Fruit fly (Drosophila melanogaster) whole organism: Measurements from ENCODE around the gene Miga.

Experiments used
- CG8478 ChIP-seq: fragments of >200 bp; optimal IDR thresholded peaks from 2 replicates; lab custom pipeline; 2018; ENCODE audit warnings: inconsistent platforms
- Dll ChIP-seq: fragments of >200 bp; optimal IDR thresholded peaks from 2 replicates; lab custom pipeline; 2017
- EcR ChIP-seq, 2 experiments: fragments of >200 bp; optimal IDR thresholded peaks; 2 replicates each; lab custom pipeline; 2017; ENCODE audit warnings: missing biosample characterization in 2 of 2, missing genetic modification characterization in 2 of 2, missing genetic modification reagents in 2 of 2
- pan ChIP-seq: fragments of >200 bp; optimal IDR thresholded peaks from 2 replicates; lab custom pipeline; 2017
- psq ChIP-seq: fragments of >200 bp; optimal IDR thresholded peaks from 2 replicates; lab custom pipeline; 2017
- usp ChIP-seq: fragments of >200 bp; optimal IDR thresholded peaks from 2 replicates; lab custom pipeline; 2017; ENCODE audit warnings: missing biosample characterization, missing genetic modification characterization, mixed read lengths

Miga gene

DNA sequence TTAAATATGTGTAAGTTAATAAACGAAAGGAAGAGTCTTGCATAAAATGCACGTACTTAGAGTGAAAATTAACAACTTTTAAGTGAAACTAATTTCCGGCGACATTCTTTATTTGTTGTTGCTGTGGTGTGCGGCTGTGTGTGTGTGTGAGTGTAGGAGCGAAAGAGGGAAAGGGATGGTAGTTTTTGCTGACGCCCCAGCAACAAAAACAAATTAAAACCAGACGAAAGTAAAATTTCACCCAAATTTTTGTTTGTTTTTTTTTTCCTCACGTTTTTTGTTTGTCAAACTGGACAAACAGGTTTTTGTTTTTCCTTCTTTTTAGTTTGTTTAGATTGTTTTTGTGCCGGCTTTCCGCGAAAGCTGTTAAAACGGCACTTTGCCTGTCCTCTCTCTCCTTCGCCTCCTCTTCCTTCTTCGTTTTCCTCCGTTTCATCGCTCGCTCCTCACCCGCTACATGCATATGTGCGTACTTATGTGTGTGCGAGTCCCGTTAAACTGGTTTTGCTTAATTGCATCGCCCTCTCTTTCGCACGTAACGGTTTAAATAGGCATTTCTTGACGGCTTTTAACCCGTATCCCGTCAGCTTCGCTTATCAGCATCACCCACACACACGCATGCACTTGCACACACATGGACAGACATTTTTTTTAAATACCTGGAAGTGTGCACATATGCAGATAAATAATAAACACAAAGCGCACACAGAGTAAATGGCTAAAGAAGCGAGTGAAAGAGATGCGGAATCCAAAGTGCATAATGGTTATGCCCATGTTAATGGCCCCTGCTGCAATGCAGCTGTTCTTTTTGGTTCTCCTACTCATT is at the start of gene Miga:
Gene Miga (minus strand): TSS at position 536 of the 826 bp plus-strand sequence.
- TF ChIP-seq CG8478 (lab: Kevin White, UChicago) = no peak
- TF ChIP-seq pan (lab: Kevin White, UChicago) = no peak
- TF ChIP-seq EcR (GFP tag; optimal IDR thresholded peaks at IDR 0.05; lab: Kevin White, UChicago) = no peak
- no peak for TF ChIP-seq usp (GFP tag; lab: Kevin White, UChicago)
- TF ChIP-seq Dll (lab: Kevin White, UChicago) = no peak
- TF ChIP-seq psq (lab: Kevin White, UChicago) = no peak

DNA sequence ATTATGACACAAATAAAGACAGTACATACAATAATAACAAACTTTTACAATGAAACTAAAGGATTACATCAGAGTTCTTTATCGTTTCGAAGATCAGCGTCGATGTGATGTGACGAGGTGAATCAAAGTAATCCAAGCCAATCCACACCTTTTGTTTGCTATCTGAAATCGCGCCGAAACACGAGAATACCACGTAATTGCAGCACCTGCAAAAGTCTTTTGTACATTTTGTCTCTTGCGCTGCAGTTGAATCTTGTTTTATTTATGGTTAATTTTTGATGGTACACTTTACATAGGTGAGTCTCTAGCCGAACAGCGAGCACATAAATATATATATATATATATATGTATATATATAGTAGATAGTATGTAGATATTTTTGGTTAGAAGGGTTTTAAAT is 47.2 kb upstream of the Miga start:
- TF ChIP-seq EcR (GFP tag; optimal IDR thresholded peaks at IDR 0.05; lab: Kevin White, UChicago) (no peak), psq (lab: Kevin White, UChicago) (no peak), Dll (lab: Kevin White, UChicago) (no peak)

DNA sequence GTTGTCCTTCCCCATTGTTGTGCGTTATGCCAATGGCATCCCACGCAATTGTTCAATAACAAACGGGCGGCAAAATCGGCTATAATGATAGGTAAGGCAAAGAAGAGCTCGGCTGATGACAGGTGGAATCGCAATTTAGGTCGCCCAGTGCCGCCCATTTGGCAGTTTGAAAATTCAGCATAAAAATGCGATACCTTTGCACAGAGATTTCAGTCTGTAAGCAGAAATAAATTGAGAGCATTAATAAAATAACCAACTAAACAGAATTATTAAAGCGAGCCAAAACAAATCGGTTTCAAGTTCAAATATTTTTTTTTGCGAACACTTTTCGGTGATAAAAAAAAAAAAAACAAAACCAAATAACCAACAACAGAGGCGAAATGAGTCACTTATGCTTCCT is 46.1 kb upstream of the Miga start, which contains the start of gene CG33223:
Gene CG33223 (minus strand): TSS at position 215 of the 400 bp plus-strand sequence.
- TF ChIP-seq pan (lab: Kevin White, UChicago) (no peak), usp (GFP tag; lab: Kevin White, UChicago) (no peak), CG8478 (lab: Kevin White, UChicago) (no peak), Dll (lab: Kevin White, UChicago) (no peak), psq (lab: Kevin White, UChicago) (no peak), EcR (GFP tag; optimal IDR thresholded peaks at IDR 0.05; lab: Kevin White, UChicago) (no peak)

DNA sequence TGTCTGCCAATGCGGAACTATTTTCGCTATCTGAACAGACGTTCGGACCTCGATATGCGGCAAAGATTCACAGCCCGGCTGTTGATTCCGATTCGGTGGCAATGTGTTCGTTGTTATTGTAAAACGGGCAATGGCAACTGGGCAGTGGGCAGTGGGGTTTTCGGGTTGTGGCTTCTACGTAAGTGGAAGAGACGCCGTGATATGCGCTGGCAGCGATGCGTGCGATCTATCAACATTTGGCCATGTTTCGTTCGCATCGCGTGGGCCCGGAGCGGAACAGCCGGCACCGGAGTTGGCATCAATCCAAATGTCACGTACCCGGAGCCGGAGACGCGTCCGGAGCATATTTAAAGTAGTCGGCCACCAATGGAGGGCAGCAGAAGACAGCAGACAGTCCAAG is 43.8 kb upstream of the Miga start, which contains the start of gene Cp38:
Gene Cp38 (plus strand): TSS at position 376 of the 400 bp plus-strand sequence.
- TF ChIP-seq psq (lab: Kevin White, UChicago) (no peak), CG8478 (lab: Kevin White, UChicago) (no peak), pan (lab: Kevin White, UChicago) (no peak), usp (GFP tag; lab: Kevin White, UChicago) (no peak), EcR (GFP tag; optimal IDR thresholded peaks at IDR 0.05; lab: Kevin White, UChicago) (no peak), Dll (lab: Kevin White, UChicago) (no peak)

DNA sequence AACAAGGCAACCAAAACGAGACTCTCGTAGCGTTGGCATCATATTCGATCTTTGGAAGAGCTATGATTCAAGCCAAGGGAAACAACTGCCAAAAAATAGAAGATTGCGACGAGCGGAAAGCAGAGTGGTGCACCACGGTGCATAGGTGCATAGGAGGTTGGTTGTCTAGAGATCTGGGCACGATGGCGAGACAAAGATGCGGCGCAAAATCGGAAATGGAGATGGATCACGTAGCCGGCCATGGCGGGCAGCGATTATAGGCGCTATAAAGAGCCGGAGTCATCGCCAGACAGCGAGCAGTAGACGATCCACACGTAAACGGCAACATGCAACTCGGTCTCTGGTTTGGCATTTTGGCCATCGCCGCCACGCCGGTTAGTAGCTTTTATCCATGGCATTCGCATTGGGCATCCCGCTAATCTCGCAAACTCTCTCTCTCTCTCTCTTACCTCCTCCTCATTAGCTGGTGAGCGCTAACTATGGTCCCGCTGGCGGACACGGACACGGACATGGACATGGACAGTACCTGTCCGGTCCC is 41.5 kb upstream of the Miga start, which contains the start of gene Cp36:
Gene Cp36 (plus strand): TSS at position 289 of the 538 bp plus-strand sequence.
- no peak for TF ChIP-seq pan (lab: Kevin White, UChicago)
- no peak for TF ChIP-seq usp (GFP tag; lab: Kevin White, UChicago)
- no peak for TF ChIP-seq EcR (GFP tag; optimal IDR thresholded peaks at IDR 0.05; lab: Kevin White, UChicago)
- TF ChIP-seq Dll (lab: Kevin White, UChicago) = no peak
- TF ChIP-seq psq (lab: Kevin White, UChicago) = no peak
- no peak for TF ChIP-seq CG8478 (lab: Kevin White, UChicago)

DNA sequence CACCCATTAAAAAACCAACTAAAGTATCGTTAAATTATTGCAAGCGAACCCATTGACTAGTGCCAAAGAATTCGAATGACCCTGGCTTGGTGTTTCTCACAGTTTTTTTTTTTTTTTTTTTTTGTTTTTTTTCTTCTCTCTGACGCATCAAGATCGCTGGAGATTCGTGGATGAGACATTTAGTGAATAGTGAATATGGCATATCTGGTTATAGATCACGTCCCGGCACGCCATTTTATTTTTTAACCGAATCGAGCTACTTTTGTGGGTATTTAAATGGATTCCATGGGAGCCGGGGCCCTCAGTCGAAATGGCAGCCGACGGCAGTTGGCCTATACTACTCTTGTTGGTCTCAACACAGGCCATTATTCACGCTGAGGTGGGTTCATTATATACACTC is 39.2 kb upstream of the Miga start, which contains the start of gene Cp7Fc:
Gene Cp7Fc (plus strand): TSS at position 301 of the 400 bp plus-strand sequence.
- TF ChIP-seq pan (lab: Kevin White, UChicago) (no peak), psq (lab: Kevin White, UChicago) (no peak), usp (GFP tag; lab: Kevin White, UChicago) (no peak), Dll (lab: Kevin White, UChicago) (no peak), CG8478 (lab: Kevin White, UChicago) (no peak), EcR (GFP tag; optimal IDR thresholded peaks at IDR 0.05; lab: Kevin White, UChicago) (no peak)

DNA sequence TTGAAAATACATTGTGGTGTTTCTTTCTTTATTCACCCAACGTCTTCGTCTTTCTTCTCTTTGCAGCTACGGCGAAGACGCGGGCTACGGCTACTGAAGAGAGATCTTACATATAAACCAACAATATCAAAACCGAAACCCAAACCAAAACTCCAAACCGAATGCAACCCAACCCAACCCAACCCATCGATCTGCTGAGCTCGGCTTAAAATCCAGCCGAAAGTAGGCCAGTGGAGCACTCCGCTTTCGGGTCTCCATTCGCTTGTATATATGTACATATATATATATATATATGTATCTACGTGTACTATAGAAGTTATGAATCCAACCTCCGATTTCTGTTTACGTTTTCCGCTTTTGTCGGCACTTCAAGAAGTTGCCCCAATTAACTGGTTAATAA is 38.0 kb upstream of the Miga start:
- TF ChIP-seq pan (lab: Kevin White, UChicago) (no peak), Dll (lab: Kevin White, UChicago) (no peak), usp (GFP tag; lab: Kevin White, UChicago) (no peak), CG8478 (lab: Kevin White, UChicago) (no peak), psq (lab: Kevin White, UChicago) (no peak), EcR (GFP tag; optimal IDR thresholded peaks at IDR 0.05; lab: Kevin White, UChicago) (no peak)

DNA sequence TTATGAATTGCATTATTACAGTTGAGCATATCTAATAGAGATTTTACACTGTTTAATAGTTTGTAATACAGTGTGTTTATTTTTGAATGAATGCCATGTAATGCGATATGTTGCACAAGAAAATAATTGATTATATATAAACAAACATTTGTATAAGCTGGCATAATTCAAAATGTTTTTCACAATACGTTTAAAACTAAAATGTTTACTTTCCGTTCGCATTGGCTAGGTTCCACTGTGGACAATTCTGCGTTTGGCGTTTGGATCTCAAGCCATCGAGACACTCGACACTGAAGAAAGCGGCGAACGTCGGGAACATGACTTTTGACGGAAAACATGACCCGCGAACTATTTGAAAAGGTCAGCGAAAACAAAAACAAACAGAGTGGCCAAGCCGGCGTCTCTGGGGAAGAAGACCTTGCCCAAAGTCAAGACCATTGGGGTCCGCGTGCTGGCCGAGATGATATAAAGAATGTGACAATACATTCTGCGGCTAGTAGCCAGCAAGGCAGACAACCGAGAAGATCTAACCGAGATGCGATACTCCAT is 35.8 kb upstream of the Miga start, which contains the start of gene Cp7Fb:
Gene Cp7Fb (plus strand): TSS at position 499 of the 549 bp plus-strand sequence.
- no peak for TF ChIP-seq EcR (GFP tag; optimal IDR thresholded peaks at IDR 0.05; lab: Kevin White, UChicago)
- no peak for TF ChIP-seq usp (GFP tag; lab: Kevin White, UChicago)
- TF ChIP-seq psq (lab: Kevin White, UChicago) = no peak
- no peak for TF ChIP-seq pan (lab: Kevin White, UChicago)
- TF ChIP-seq CG8478 (lab: Kevin White, UChicago) = no peak
- no peak for TF ChIP-seq Dll (lab: Kevin White, UChicago)

DNA sequence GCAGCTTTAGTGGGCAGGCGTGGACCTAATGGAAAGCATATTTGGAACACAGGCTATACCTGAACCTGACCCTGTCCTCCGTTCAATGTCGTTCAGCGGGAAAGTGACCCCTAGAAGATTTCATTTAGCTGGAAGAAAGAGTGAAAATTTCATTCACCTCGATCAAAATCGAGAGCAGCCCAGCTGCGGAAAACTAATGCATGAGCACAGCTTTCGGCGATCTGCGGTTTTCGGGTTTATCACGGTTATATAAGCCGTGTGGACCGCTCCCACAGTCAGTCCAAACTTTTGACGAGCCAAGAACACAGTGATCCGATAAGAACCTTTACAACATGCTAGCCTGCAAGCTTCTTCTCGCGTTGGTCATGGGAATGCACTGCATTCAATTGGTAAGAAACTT is 33.0 kb upstream of the Miga start, which contains the start of gene Cp7Fa:
Gene Cp7Fa (plus strand): TSS at position 301 of the 400 bp plus-strand sequence.
- TF ChIP-seq CG8478 (lab: Kevin White, UChicago) (no peak), EcR (GFP tag; optimal IDR thresholded peaks at IDR 0.05; lab: Kevin White, UChicago) (no peak), pan (lab: Kevin White, UChicago) (no peak), usp (GFP tag; lab: Kevin White, UChicago) (no peak), Dll (lab: Kevin White, UChicago) (no peak), psq (lab: Kevin White, UChicago) (no peak)

DNA sequence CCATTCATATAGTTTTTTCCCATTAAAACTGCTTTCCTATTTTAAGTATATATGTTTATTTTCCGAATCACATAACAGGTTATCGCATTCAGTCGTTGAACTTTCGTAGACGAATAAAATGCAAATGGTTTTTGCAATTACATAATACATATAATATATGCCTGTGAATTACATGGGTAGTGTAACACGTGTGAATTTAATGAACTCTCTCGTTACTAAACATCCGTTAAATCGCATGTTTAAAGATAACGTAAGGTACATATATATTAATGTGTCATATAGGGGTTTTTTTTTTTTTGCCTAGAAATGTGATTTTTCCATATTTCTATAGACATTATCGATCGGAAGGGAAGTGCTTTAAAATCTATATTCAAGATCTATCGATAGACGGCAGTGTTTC is 32.0 kb upstream of the Miga start:
- no peak for TF ChIP-seq CG8478 (lab: Kevin White, UChicago)
- TF ChIP-seq Dll (lab: Kevin White, UChicago) = no peak
- TF ChIP-seq pan (lab: Kevin White, UChicago) = no peak
- TF ChIP-seq usp (GFP tag; lab: Kevin White, UChicago) = no peak
- TF ChIP-seq EcR (GFP tag; optimal IDR thresholded peaks at IDR 0.05; lab: Kevin White, UChicago) = no peak
- no peak for TF ChIP-seq psq (lab: Kevin White, UChicago)
